Worm (Caenorhabditis elegans) whole organism, mixed stage, embryonic: ENCODE data around the gene dohh-1.

Experiments
- lin-13 ChIP-seq: fragments of 150-350 bp; optimal IDR thresholded peaks from 2 replicates; lab custom pipeline; 2014; ENCODE audit warnings: missing biosample characterization, missing genetic modification characterization
- lsy-2 ChIP-seq: fragments of 150-350 bp; optimal IDR thresholded peaks from 2 replicates; lab custom pipeline; 2014; ENCODE audit warnings: missing biosample characterization, missing genetic modification characterization
- nhr-28 ChIP-seq: fragments of 150-350 bp; optimal IDR thresholded peaks from 2 replicates; lab custom pipeline; 2014; ENCODE audit warnings: missing biosample characterization, missing genetic modification characterization
- nhr-76 ChIP-seq: sonication (generic microtip); optimal IDR thresholded peaks from 2 replicates; lab custom pipeline; 2017; ENCODE audit warnings: missing biosample characterization, missing genetic modification characterization
- unc-62 ChIP-seq: fragments of 150-350 bp; optimal IDR thresholded peaks from 2 replicates; lab custom pipeline; 2014; ENCODE audit warnings: missing biosample characterization, missing genetic modification reagents, missing genetic modification characterization

DNA sequence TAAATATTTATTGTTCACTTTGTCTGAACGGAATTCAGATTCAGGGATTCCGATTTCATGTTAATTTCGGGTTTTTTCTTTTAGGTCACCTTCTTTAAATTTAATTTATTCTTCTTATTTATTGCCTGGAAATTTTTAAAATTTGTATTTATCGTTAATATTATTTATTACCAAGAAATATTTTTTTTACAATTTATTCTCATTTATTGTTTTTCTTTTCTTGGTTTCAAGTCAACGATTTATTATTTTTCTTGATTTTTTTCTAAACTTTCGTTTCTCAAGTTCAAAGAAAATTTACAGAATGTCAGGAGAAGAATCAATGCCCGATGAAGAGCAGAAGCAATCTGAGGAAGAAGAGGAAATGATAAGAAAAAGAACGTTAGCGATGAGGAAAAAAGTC is 8.0 kb downstream of the dohh-1 start, which contains the start of gene crn-3:
- TF ChIP-seq nhr-76 (no peak), nhr-28 (tag; lab: Kevin White, UChicago) (no peak), unc-62 (GFP tag; lab: Kevin White, UChicago) (no peak), lsy-2 (no peak), lin-13 (tag; lab: Kevin White, UChicago) (no peak)
